Worm (Caenorhabditis elegans): ENCODE measurements around the gene atf-6.

The atf-6 gene

ce11 chrX:12449262-12449942 lies 31.3 kb upstream of the atf-6 start, which contains the start of gene T18D3.6:
T18D3.6 (plus strand) TSS chrX:12449892.
- peak in 1 of 2 experiments; percentile 7 for TF ChIP-seq mdl-1 (tag; optimal IDR thresholded peaks at IDR 0.05)
- peak; percentile 60 for TF ChIP-seq lin-14 (GFP tag; optimal IDR thresholded peaks at IDR 0.05)
- no peak for TF ChIP-seq dsc-1 (tag; optimal IDR thresholded peaks at IDR 0.05)
- no peak for TF ChIP-seq ceh-8 (GFP tag; optimal IDR thresholded peaks at IDR 0.05)
- peak; percentile 4 for TF ChIP-seq blmp-1 (tag; optimal IDR thresholded peaks at IDR 0.05)
- TF ChIP-seq rnt-1 (tag; optimal IDR thresholded peaks at IDR 0.05), result peak; percentile 19
- peak; percentile 3 for TF ChIP-seq elt-2 (tag; optimal IDR thresholded peaks at IDR 0.05)
- TF ChIP-seq nhr-20 (tag; optimal IDR thresholded peaks at IDR 0.05), result peak; percentile 23
- no peak for TF ChIP-seq unc-98 (GFP tag; IDR thresholded peaks at IDR 0.05)
- TF ChIP-seq snu-23 (GFP tag; optimal IDR thresholded peaks at IDR 0.05), result peak; percentile 25
- TF ChIP-seq C04F5.9 (tag; optimal IDR thresholded peaks at IDR 0.05), result no peak
- peak in 1 of 2 experiments; percentile 15 for TF ChIP-seq lin-35 (GFP tag; optimal IDR thresholded peaks at IDR 0.05)
- TF ChIP-seq nhr-71 (tag; optimal IDR thresholded peaks at IDR 0.05), result peak; percentile 4

ce11 chrX:12451258-12451657 lies 29.5 kb upstream of the atf-6 start:
- TF ChIP-seq lin-15B (tag; optimal IDR thresholded peaks at IDR 0.05) (no peak), aha-1 (tag; optimal IDR thresholded peaks at IDR 0.05) (no peak), ceh-88 (GFP tag; IDR thresholded peaks at IDR 0.05) (no peak), snu-23 (GFP tag; optimal IDR thresholded peaks at IDR 0.05) (no peak), fkh-4 (tag; optimal IDR thresholded peaks at IDR 0.05; ENCODE audit: borderline replicate concordance) (no peak), lin-35 (GFP tag; optimal IDR thresholded peaks at IDR 0.05) (no peak), blmp-1 (tag; optimal IDR thresholded peaks at IDR 0.05) (no peak), ets-5 (GFP tag; IDR thresholded peaks at IDR 0.05) (no peak), dsc-1 (tag; optimal IDR thresholded peaks at IDR 0.05) (no peak), lin-39 (tag; optimal IDR thresholded peaks at IDR 0.05) (no peak), nhr-11 (tag; optimal IDR thresholded peaks at IDR 0.05) (no peak)

DNA sequence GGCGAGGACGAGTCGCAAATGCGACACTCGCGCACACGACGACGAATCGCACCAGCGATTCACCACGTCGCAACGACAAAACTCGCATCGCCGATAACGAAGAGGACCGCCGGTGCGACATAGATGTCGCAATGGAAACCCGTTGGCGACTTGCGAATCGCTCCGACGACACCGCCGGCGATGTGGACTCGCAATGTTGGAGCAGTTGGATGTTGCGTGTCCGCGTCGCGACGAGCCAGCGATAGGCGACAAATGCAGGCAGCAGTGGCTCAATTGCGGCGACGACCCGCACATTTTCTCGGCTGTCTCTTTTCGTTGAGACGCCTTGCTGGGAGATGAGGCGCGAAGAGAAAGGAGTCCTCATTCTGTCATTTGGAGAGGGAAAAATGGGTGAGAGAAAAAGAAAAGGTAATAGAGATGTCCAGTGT lies 28.6 kb upstream of the atf-6 start:
- TF ChIP-seq tlp-1 (tag; optimal IDR thresholded peaks at IDR 0.05), result no peak
- no peak for TF ChIP-seq unc-130 (tag; optimal IDR thresholded peaks at IDR 0.05)
- TF ChIP-seq mdl-1 (tag; optimal IDR thresholded peaks at IDR 0.05), result no peak
- TF ChIP-seq ces-1 (GFP tag; optimal IDR thresholded peaks at IDR 0.05), result no peak
- peak; percentile 59 for TF ChIP-seq snu-23 (GFP tag; optimal IDR thresholded peaks at IDR 0.05)
- TF ChIP-seq nhr-84 (tag; optimal IDR thresholded peaks at IDR 0.05), result no peak
- peak; percentile 75 for TF ChIP-seq lin-14 (GFP tag; optimal IDR thresholded peaks at IDR 0.05)
- no peak for TF ChIP-seq ceh-8 (GFP tag; optimal IDR thresholded peaks at IDR 0.05)
- TF ChIP-seq C16A3.4 (tag; optimal IDR thresholded peaks at IDR 0.05), result no peak
- no peak for TF ChIP-seq fos-1 (tag; optimal IDR thresholded peaks at IDR 0.05)
- no peak for TF ChIP-seq pag-3 (tag; optimal IDR thresholded peaks at IDR 0.05; ENCODE audit: borderline replicate concordance, insufficient read depth)
- no peak for TF ChIP-seq egl-27 (tag; optimal IDR thresholded peaks at IDR 0.05)
- TF ChIP-seq unc-30 (tag; optimal IDR thresholded peaks at IDR 0.05), result no peak
- TF ChIP-seq dpl-1 (GFP tag; optimal IDR thresholded peaks at IDR 0.05), result no peak
- no peak for TF ChIP-seq efl-3 (GFP tag; optimal IDR thresholded peaks at IDR 0.05)
- TF ChIP-seq nhr-28 (tag; optimal IDR thresholded peaks at IDR 0.05), result no peak
- TF ChIP-seq zip-4 (GFP tag; optimal IDR thresholded peaks at IDR 0.05), result no peak
- no peak for TF ChIP-seq F16B12.6 (tag; optimal IDR thresholded peaks at IDR 0.05)
- no peak for TF ChIP-seq snpc-4 (tag; optimal IDR thresholded peaks at IDR 0.05)
- peak; percentile 90 for TF ChIP-seq fkh-8 (tag; optimal IDR thresholded peaks at IDR 0.05)
- TF ChIP-seq sox-4 (tag; optimal IDR thresholded peaks at IDR 0.05), result peak; percentile 12
- TF ChIP-seq ceh-90 (tag; optimal IDR thresholded peaks at IDR 0.05), result no peak
- TF ChIP-seq egl-13 (tag; optimal IDR thresholded peaks at IDR 0.05), result peak; percentile 54
- TF ChIP-seq ztf-4 (tag; optimal IDR thresholded peaks at IDR 0.05), result no peak
- no peak for TF ChIP-seq sup-37 (GFP tag; optimal IDR thresholded peaks at IDR 0.05)
- no peak for TF ChIP-seq nhr-85 (tag)
- TF ChIP-seq lsy-2 (tag; optimal IDR thresholded peaks at IDR 0.05), result no peak
- no peak for TF ChIP-seq ceh-63 (GFP tag; optimal IDR thresholded peaks at IDR 0.05)
- TF ChIP-seq elt-2 (tag; optimal IDR thresholded peaks at IDR 0.05), result no peak
- TF ChIP-seq grh-1 (GFP tag; IDR thresholded peaks at IDR 0.05), result no peak
- TF ChIP-seq ztf-11 (tag; optimal IDR thresholded peaks at IDR 0.05), result peak in 1 of 2 experiments; percentile 21
- TF ChIP-seq nhr-12 (tag; optimal IDR thresholded peaks at IDR 0.05), result no peak
- no peak for TF ChIP-seq lin-13 (GFP tag; optimal IDR thresholded peaks at IDR 0.05)
